Worm (Caenorhabditis elegans): ENCODE results near the gene vit-6.
A peak's percentile ranks its signal among the peaks of the same experiment; 100 is the strongest.

The vit-6 gene

DNA sequence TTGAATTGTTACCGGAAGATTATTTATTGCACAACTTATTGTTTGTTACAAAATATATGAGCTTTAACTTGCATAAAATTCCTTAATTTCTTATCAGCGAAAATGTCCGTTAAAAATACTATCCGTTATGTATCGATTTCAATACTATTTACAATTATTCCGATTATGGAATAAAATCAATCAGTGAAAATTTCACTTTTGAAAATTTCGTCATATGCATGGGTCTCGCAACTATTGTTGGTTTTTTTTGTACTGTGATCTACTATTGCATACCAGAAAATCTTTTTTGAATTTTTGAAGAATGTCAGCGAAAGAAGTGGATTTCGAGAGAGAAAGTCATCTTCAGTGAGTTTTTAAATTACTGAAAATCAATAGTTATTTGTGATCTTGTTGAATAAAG is 36.2 kb downstream of the vit-6 start, which contains the start of gene nprl-3:
Gene nprl-3, plus strand, starts transcription at position 301 of the 400 bp plus-strand sequence.
- TF ChIP-seq egl-44 (GFP tag; IDR thresholded peaks at IDR 0.05) = no peak
- no peak for TF ChIP-seq F10E7.11 (tag; optimal IDR thresholded peaks at IDR 0.05)

DNA sequence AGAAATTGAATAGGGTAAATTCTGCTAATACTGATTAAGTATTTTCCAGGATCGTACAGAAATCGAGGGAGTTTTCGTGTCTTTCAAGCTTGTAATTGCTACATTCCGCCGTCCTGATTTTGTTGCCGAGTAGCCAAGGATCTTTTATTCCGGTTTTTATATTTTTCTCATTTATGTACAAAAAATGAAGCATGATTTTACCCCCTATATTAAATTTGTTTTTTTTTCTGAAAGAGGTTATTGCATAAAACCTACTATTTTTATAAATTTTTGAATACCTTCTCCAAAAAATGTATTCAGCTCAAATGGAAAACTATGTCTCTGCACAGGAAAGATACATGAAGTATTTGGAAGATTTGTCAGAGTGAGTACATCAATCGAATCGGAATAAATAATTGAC is 38.7 kb downstream of the vit-6 start, which contains the start of gene F35H10.6:
Gene F35H10.6, plus strand, starts transcription at position 301 of the 400 bp plus-strand sequence.
- TF ChIP-seq atf-7 (tag; optimal IDR thresholded peaks at IDR 0.05) (no peak), snpc-1.3 (tag; optimal IDR thresholded peaks at IDR 0.05; ENCODE audit: insufficient read depth) (no peak), madf-8 (GFP tag; conservative IDR thresholded peaks at IDR 0.05) (no peak), rcor-1 (GFP tag; IDR thresholded peaks at IDR 0.05) (no peak), snpc-3.4 (tag; optimal IDR thresholded peaks at IDR 0.05) (no peak), D2030.7 (GFP tag; IDR thresholded peaks at IDR 0.05) (no peak), attf-5 (GFP tag; optimal IDR thresholded peaks at IDR 0.05) (no peak), let-526 (GFP tag; IDR thresholded peaks at IDR 0.05) (no peak), K11D2.4 (GFP tag; IDR thresholded peaks at IDR 0.05) (no peak), T26A5.8 (tag; optimal IDR thresholded peaks at IDR 0.05) (no peak), cebp-2 (GFP tag; IDR thresholded peaks at IDR 0.05) (no peak), mes-4 (tag; optimal IDR thresholded peaks at IDR 0.05) (no peak), attf-6 (GFP tag; IDR thresholded peaks at IDR 0.05) (no peak), lin-40 (tag; optimal IDR thresholded peaks at IDR 0.05) (no peak), mel-28 (tag; optimal IDR thresholded peaks at IDR 0.05; ENCODE audit: borderline replicate concordance) (no peak), B0261.1 (tag; optimal IDR thresholded peaks at IDR 0.05) (no peak), attf-3 (GFP tag; conservative IDR thresholded peaks at IDR 0.05) (no peak)

- no peak for TF ChIP-seq lsy-27 (tag; optimal IDR thresholded peaks at IDR 0.05; ENCODE audit: borderline replicate concordance, insufficient read depth)
- TF ChIP-seq egl-44 (GFP tag; IDR thresholded peaks at IDR 0.05) = no peak
These were observed 39.5 kb downstream of the vit-6 start, which contains the start of gene F35H10.5 for ce11 chrIV:8300468-8300867. Gene F35H10.5 (plus strand): TSS chrIV:8300768.

- TF ChIP-seq madf-8 (GFP tag; conservative IDR thresholded peaks at IDR 0.05) (no peak), ztf-26 (tag; optimal IDR thresholded peaks at IDR 0.05) (peak; percentile 37), ekl-4 (GFP tag; IDR thresholded peaks at IDR 0.05) (peak; percentile 65), ZK185.1 (tag; optimal IDR thresholded peaks at IDR 0.05; ENCODE audit: poor library complexity, severe bottlenecking) (no peak), lin-26 (GFP tag; IDR thresholded peaks at IDR 0.05) (0 out of 2 replicates have a peak, but pooled peaks have one; percentile 21), ets-4 (GFP tag; optimal IDR thresholded peaks at IDR 0.05) (no peak), lin-40 (tag; optimal IDR thresholded peaks at IDR 0.05) (peak; percentile 13), hmg-1.2 (GFP tag; IDR thresholded peaks at IDR 0.05) (peak; percentile 31; the same call in 1 of the 2 replicates)
These were observed 41.0 kb downstream of the vit-6 start for ce11 chrIV:8301925-8302324.

ce11 chrIV:8302648-8303161 is 41.7 kb downstream of the vit-6 start:
- no peak for TF ChIP-seq sptf-2 (GFP tag; optimal IDR thresholded peaks at IDR 0.05)
- TF ChIP-seq mxl-1 (tag; optimal IDR thresholded peaks at IDR 0.05) = no peak
- no peak for TF ChIP-seq attf-5 (GFP tag; optimal IDR thresholded peaks at IDR 0.05)
- TF ChIP-seq Y53F4B.3 (GFP tag; IDR thresholded peaks at IDR 0.05) = no peak
- TF ChIP-seq ceh-27 (GFP tag; optimal IDR thresholded peaks at IDR 0.05) = no peak
- TF ChIP-seq akir-1 (GFP tag; optimal IDR thresholded peaks at IDR 0.05) = no peak
- TF ChIP-seq lsy-27 (tag; optimal IDR thresholded peaks at IDR 0.05; ENCODE audit: borderline replicate concordance, insufficient read depth) = no peak
- no peak for TF ChIP-seq dpl-1 (GFP tag; optimal IDR thresholded peaks at IDR 0.05)
- TF ChIP-seq attf-3 (GFP tag; conservative IDR thresholded peaks at IDR 0.05) = no peak
- no peak for TF ChIP-seq B0035.1 (tag; optimal IDR thresholded peaks at IDR 0.05)
- no peak for TF ChIP-seq snpc-4 (GFP tag; optimal IDR thresholded peaks at IDR 0.05)
- TF ChIP-seq snpc-4 (tag; optimal IDR thresholded peaks at IDR 0.05) = no peak
- TF ChIP-seq madf-6 (GFP tag; IDR thresholded peaks at IDR 0.05) = no peak
- TF ChIP-seq egl-18 (GFP tag; IDR thresholded peaks at IDR 0.05) = no peak
- no peak for TF ChIP-seq ztf-26 (tag; optimal IDR thresholded peaks at IDR 0.05)
- TF ChIP-seq lin-54 (GFP tag; optimal IDR thresholded peaks at IDR 0.05) = no peak
- TF ChIP-seq nhr-120 (GFP tag; IDR thresholded peaks at IDR 0.05) = no peak
- TF ChIP-seq rcor-1 (GFP tag; IDR thresholded peaks at IDR 0.05) = no peak

Data from whole organism, young adult.